Worm (Caenorhabditis elegans): Measurements from ENCODE around the gene C34F6.11.
A peak's percentile ranks its signal among the peaks of the same experiment; 100 is the strongest.

Gene C34F6.11

ce11 chrX:11222597-11223218 is 19.0 kb upstream of the C34F6.11 start, which contains the start of gene C34F6.9:
Gene C34F6.9, minus strand, starts transcription at chrX:11222647.
- TF ChIP-seq F26F4.8 (GFP tag; conservative IDR thresholded peaks at IDR 0.05) (no peak), daf-16 (GFP tag; optimal IDR thresholded peaks at IDR 0.05) (no peak), daf-16 (tag; optimal IDR thresholded peaks at IDR 0.05) (peak; percentile 19), lin-39 (tag; optimal IDR thresholded peaks at IDR 0.05) (no peak), zfp-2 (tag; optimal IDR thresholded peaks at IDR 0.05) (no peak), aha-1 (tag) (peak; percentile 82), fos-1 (tag; optimal IDR thresholded peaks at IDR 0.05) (no peak), sdz-12 (GFP tag; optimal IDR thresholded peaks at IDR 0.05) (no peak), mes-2 (tag; optimal IDR thresholded peaks at IDR 0.05; ENCODE audit: poor library complexity, severe bottlenecking) (peak; percentile 16), unc-62 (GFP tag; optimal IDR thresholded peaks at IDR 0.05 in 1 of 2) (no peak), unc-62 (tag; optimal IDR thresholded peaks at IDR 0.05) (no peak), ceh-32 (tag; optimal IDR thresholded peaks at IDR 0.05; ENCODE audit: poor library complexity) (no peak)

ce11 chrX:11215420-11216050 is 11.8 kb upstream of the C34F6.11 start, which contains the start of the genes C34F6.7 and idh-2:
Gene C34F6.7, minus strand, starts transcription at chrX:11215470.
Gene idh-2, plus strand, starts transcription at chrX:11216000.
- no peak for TF ChIP-seq set-16 (GFP tag; IDR thresholded peaks at IDR 0.05)
- TF ChIP-seq nhr-28 (tag; optimal IDR thresholded peaks at IDR 0.05), result peak; percentile 70
- no peak for TF ChIP-seq zip-11 (GFP tag; IDR thresholded peaks at IDR 0.05)
- TF ChIP-seq egl-43 (GFP tag; IDR thresholded peaks at IDR 0.05), result no peak
- peak; percentile 42 for TF ChIP-seq mep-1 (tag; optimal IDR thresholded peaks at IDR 0.05)
- no peak for TF ChIP-seq lin-13 (GFP tag; optimal IDR thresholded peaks at IDR 0.05)
- peak; percentile 3 for TF ChIP-seq rbr-2 (tag; optimal IDR thresholded peaks at IDR 0.05)
- no peak for TF ChIP-seq ceh-82 (tag; optimal IDR thresholded peaks at IDR 0.05)
- TF ChIP-seq ceh-20 (GFP tag; IDR thresholded peaks at IDR 0.05), result 0 out of 2 replicates have a peak, but pooled peaks have one; percentile 32
- peak; percentile 63 for TF ChIP-seq aha-1 (tag)
- peak; percentile 34 for TF ChIP-seq dpl-1 (GFP tag; optimal IDR thresholded peaks at IDR 0.05)
- TF ChIP-seq nhr-48 (tag; optimal IDR thresholded peaks at IDR 0.05), result peak; percentile 64
- TF ChIP-seq ctbp-1 (GFP tag; IDR thresholded peaks at IDR 0.05), result no peak
- TF ChIP-seq pqm-1 (tag; optimal IDR thresholded peaks at IDR 0.05), result peak; percentile 44
- TF ChIP-seq pha-4 (GFP tag; IDR thresholded peaks at IDR 0.05), result no peak
- no peak for TF ChIP-seq pha-4 (tag; optimal IDR thresholded peaks at IDR 0.05)
- TF ChIP-seq hlh-11 (tag; optimal IDR thresholded peaks at IDR 0.05), result peak; percentile 62
- TF ChIP-seq lsy-2 (tag; optimal IDR thresholded peaks at IDR 0.05), result peak in 1 of 2 experiments; percentile 41
- TF ChIP-seq ama-1 (optimal IDR thresholded peaks at IDR 0.05), result no peak
- TF ChIP-seq mdl-1 (tag; optimal IDR thresholded peaks at IDR 0.05), result peak in 1 of 2 experiments; percentile 35
- TF ChIP-seq nhr-76 (tag; optimal IDR thresholded peaks at IDR 0.05), result no peak
- no peak for TF ChIP-seq nhr-102 (tag; optimal IDR thresholded peaks at IDR 0.05)
- TF ChIP-seq mxl-3 (GFP tag; optimal IDR thresholded peaks at IDR 0.05), result peak; percentile 20
- peak; percentile 35 for TF ChIP-seq dmd-6 (GFP tag; IDR thresholded peaks at IDR 0.05)
- TF ChIP-seq Y5F2A.4 (GFP tag; optimal IDR thresholded peaks at IDR 0.05), result no peak
- peak; percentile 37 for TF ChIP-seq nhr-25 (tag; optimal IDR thresholded peaks at IDR 0.05; ENCODE audit: borderline replicate concordance, insufficient read depth)
- no peak for TF ChIP-seq unc-39 (tag; optimal IDR thresholded peaks at IDR 0.05)
- no peak for TF ChIP-seq Y48G9A.11 (GFP tag; IDR thresholded peaks at IDR 0.05)
- TF ChIP-seq daf-16 (GFP tag; optimal IDR thresholded peaks at IDR 0.05), result no peak
- TF ChIP-seq daf-16 (tag; optimal IDR thresholded peaks at IDR 0.05), result peak; percentile 47
- TF ChIP-seq mes-2 (tag; optimal IDR thresholded peaks at IDR 0.05; ENCODE audit: poor library complexity, severe bottlenecking), result peak; percentile 68
- TF ChIP-seq ZK546.5 (tag; optimal IDR thresholded peaks at IDR 0.05), result no peak
- peak; percentile 60; the same call in 1 of the 2 replicates for TF ChIP-seq hmg-1.1 (GFP tag; IDR thresholded peaks at IDR 0.05)
- 0 out of 2 replicates have a peak, but pooled peaks have one; percentile 9 for TF ChIP-seq madf-9 (GFP tag; conservative IDR thresholded peaks at IDR 0.05)
- peak; percentile 3 for TF ChIP-seq dve-1 (tag; optimal IDR thresholded peaks at IDR 0.05; ENCODE audit: insufficient read depth)

Measured in whole organism, L4 larva.